Fruit fly (Drosophila melanogaster) whole organism, prepupa: ENCODE measurements around the gene CG43232.
A peak's percentile ranks its signal among the peaks of the same experiment; 100 is the strongest.

Source experiments
- Blimp-1 ChIP-seq: fragments of 200-800 bp; sonication (Bioruptor generic); optimal IDR thresholded peaks from 3 replicates; lab custom pipeline; 2017; ENCODE audit warnings: missing biosample characterization, missing genetic modification characterization, mild to moderate bottlenecking, moderate library complexity, missing genetic modification reagents
- CG10631 ChIP-seq: fragments of 200-800 bp; sonication (Bioruptor generic); optimal IDR thresholded peaks from 2 replicates; lab custom pipeline; 2016; ENCODE audit warnings: missing biosample characterization, missing genetic modification characterization
- CG10669 ChIP-seq: fragments of 200-800 bp; sonication (Bioruptor generic); optimal IDR thresholded peaks from 3 replicates; lab custom pipeline; 2018; ENCODE audit warnings: missing biosample characterization, mild to moderate bottlenecking, missing genetic modification characterization, moderate library complexity
- CG11294 ChIP-seq: fragments of 200-800 bp; sonication (Bioruptor generic); IDR thresholded peaks from 2 replicates; pipeline ENCODE4 v1.3.6; 2022; ENCODE audit warnings: missing biosample characterization, missing genetic modification characterization
- CG11762 ChIP-seq: fragments of 200-800 bp; sonication (Bioruptor generic); optimal IDR thresholded peaks from 3 replicates; lab custom pipeline; 2016; ENCODE audit warnings: missing biosample characterization, missing genetic modification characterization; ENCODE audit not compliant: insufficient read depth
- CG11902 ChIP-seq: fragments of 200-800 bp; sonication (Bioruptor generic); optimal IDR thresholded peaks from 3 replicates; lab custom pipeline; 2016; ENCODE audit warnings: missing biosample characterization, missing genetic modification characterization
- CG15336 ChIP-seq: fragments of 200-800 bp; sonication (Bioruptor generic); IDR thresholded peaks from 2 replicates; pipeline ENCODE4 v1.3.6; 2022; ENCODE audit warnings: missing biosample characterization, missing genetic modification characterization
- CG1621 ChIP-seq: fragments of 200-800 bp; sonication (Bioruptor generic); optimal IDR thresholded peaks from 3 replicates; lab custom pipeline; 2018; ENCODE audit warnings: missing biosample characterization, mild to moderate bottlenecking, missing genetic modification characterization
- CG16779 ChIP-seq: fragments of 200-800 bp; sonication (Bioruptor generic); optimal IDR thresholded peaks from 3 replicates; lab custom pipeline; 2017; ENCODE audit warnings: missing biosample characterization, mild to moderate bottlenecking, missing genetic modification characterization
- CG3032 ChIP-seq: fragments of 200-800 bp; optimal IDR thresholded peaks from 2 replicates; lab custom pipeline; 2019; ENCODE audit warnings: missing biosample characterization, mild to moderate bottlenecking, missing genetic modification characterization, moderate library complexity
- CG31627 ChIP-seq: fragments of 200-800 bp; sonication (Bioruptor generic); optimal IDR thresholded peaks from 3 replicates; lab custom pipeline; 2016; ENCODE audit warnings: missing biosample characterization, missing genetic modification characterization
- CG32006 ChIP-seq: fragments of 200-800 bp; sonication (Bioruptor generic); optimal IDR thresholded peaks from 3 replicates; lab custom pipeline; 2017; ENCODE audit warnings: missing biosample characterization, mild to moderate bottlenecking, missing genetic modification characterization
- CG34406 ChIP-seq: fragments of 200-800 bp; sonication (Bioruptor generic); optimal IDR thresholded peaks from 3 replicates; lab custom pipeline; 2016; ENCODE audit warnings: missing biosample characterization, missing genetic modification characterization
- CG3919 ChIP-seq: fragments of 200-800 bp; sonication (Bioruptor generic); optimal IDR thresholded peaks from 3 replicates; lab custom pipeline; 2016; ENCODE audit warnings: missing biosample characterization, missing genetic modification characterization
- CG4318 ChIP-seq: fragments of 200-800 bp; sonication (Bioruptor generic); optimal IDR thresholded peaks from 3 replicates; lab custom pipeline; 2017; ENCODE audit warnings: missing biosample characterization, mild to moderate bottlenecking, missing genetic modification characterization
- CG6163 ChIP-seq: fragments of 200-800 bp; sonication (Bioruptor generic); IDR thresholded peaks from 3 replicates; pipeline ENCODE4 v1.3.6; 2022; ENCODE audit warnings: missing biosample characterization, missing genetic modification characterization
- CG6808 ChIP-seq: fragments of 200-800 bp; sonication (Bioruptor generic); optimal IDR thresholded peaks from 3 replicates; lab custom pipeline; 2017; ENCODE audit warnings: missing biosample characterization, missing genetic modification characterization, mild to moderate bottlenecking, moderate library complexity, missing genetic modification reagents
- CG7368 ChIP-seq: fragments of 200-800 bp; sonication (Bioruptor generic); optimal IDR thresholded peaks from 3 replicates; lab custom pipeline; 2016; ENCODE audit warnings: missing biosample characterization, missing genetic modification characterization
- CG8319 ChIP-seq: fragments of 200-800 bp; sonication (Bioruptor generic); optimal IDR thresholded peaks from 3 replicates; lab custom pipeline; 2016; ENCODE audit warnings: missing biosample characterization, missing genetic modification characterization
- CG8632 ChIP-seq: fragments of 200-800 bp; sonication (Bioruptor generic); optimal IDR thresholded peaks from 3 replicates; lab custom pipeline; 2016; ENCODE audit warnings: missing biosample characterization, missing genetic modification characterization
- CG9139 ChIP-seq: fragments of 200-800 bp; sonication (Bioruptor generic); optimal IDR thresholded peaks from 3 replicates; lab custom pipeline; 2017; ENCODE audit warnings: missing biosample characterization, mild to moderate bottlenecking, missing genetic modification characterization
- Eip75B ChIP-seq: fragments of 200-800 bp; sonication (Bioruptor generic); optimal IDR thresholded peaks from 3 replicates; lab custom pipeline; 2016; ENCODE audit warnings: missing biosample characterization, missing genetic modification characterization
- Eip78C ChIP-seq: fragments of 200-800 bp; sonication (Bioruptor generic); peaks from one replicate; lab custom pipeline; 2016; ENCODE audit warnings: missing biosample characterization, missing genetic modification characterization
- Eip93F ChIP-seq: fragments of 200-800 bp; sonication (Bioruptor generic); optimal IDR thresholded peaks from 2 replicates; lab custom pipeline; 2016; ENCODE audit warnings: missing biosample characterization, mild to moderate bottlenecking, missing genetic modification characterization
- Ets21C ChIP-seq: fragments of 200-800 bp; sonication (Bioruptor generic); optimal IDR thresholded peaks from 3 replicates; lab custom pipeline; 2016; ENCODE audit warnings: missing biosample characterization, missing genetic modification characterization
- Gug ChIP-seq: fragments of 200-800 bp; sonication (Bioruptor generic); IDR thresholded peaks from 2 replicates; pipeline ENCODE4 v1.3.6; 2022; ENCODE audit warnings: missing biosample characterization, missing genetic modification characterization
- Hr39 ChIP-seq: fragments of 200-800 bp; sonication (Bioruptor generic); optimal IDR thresholded peaks from 2 replicates; lab custom pipeline; 2016; ENCODE audit warnings: missing biosample characterization, missing genetic modification characterization
- Lpt ChIP-seq: fragments of 200-800 bp; sonication (Bioruptor generic); optimal IDR thresholded peaks from 3 replicates; lab custom pipeline; 2016; ENCODE audit warnings: missing biosample characterization, missing genetic modification characterization
- Met ChIP-seq: fragments of 200-800 bp; sonication (Bioruptor generic); optimal IDR thresholded peaks from 3 replicates; lab custom pipeline; 2016; ENCODE audit warnings: missing biosample characterization, missing genetic modification characterization
- OdsH ChIP-seq: fragments of 200-800 bp; sonication (Bioruptor generic); optimal IDR thresholded peaks from 3 replicates; lab custom pipeline; 2016; ENCODE audit warnings: missing biosample characterization, missing genetic modification characterization
- Smox ChIP-seq: fragments of 200-800 bp; sonication (Bioruptor generic); optimal IDR thresholded peaks from 3 replicates; lab custom pipeline; 2016; ENCODE audit warnings: missing biosample characterization, missing genetic modification characterization
- Sox14 ChIP-seq: fragments of 200-800 bp; sonication (Bioruptor generic); optimal IDR thresholded peaks from 3 replicates; lab custom pipeline; 2016; ENCODE audit warnings: missing biosample characterization, missing genetic modification characterization
- Sox15 ChIP-seq: fragments of 200-800 bp; sonication (Bioruptor generic); optimal IDR thresholded peaks from 3 replicates; lab custom pipeline; 2016; ENCODE audit warnings: missing biosample characterization, missing genetic modification characterization
- achi ChIP-seq: fragments of 200-800 bp; sonication (Bioruptor generic); optimal IDR thresholded peaks from 3 replicates; lab custom pipeline; 2016; ENCODE audit warnings: missing biosample characterization, missing genetic modification characterization
- acj6 ChIP-seq: fragments of 200-800 bp; sonication (Bioruptor generic); optimal IDR thresholded peaks from 3 replicates; lab custom pipeline; 2016; ENCODE audit warnings: missing biosample characterization, missing genetic modification characterization
- cyc ChIP-seq: fragments of 200-800 bp; sonication (Bioruptor generic); optimal IDR thresholded peaks from 3 replicates; lab custom pipeline; 2016; ENCODE audit warnings: missing biosample characterization, missing genetic modification characterization
- dac ChIP-seq: fragments of 200-800 bp; sonication (Bioruptor generic); optimal IDR thresholded peaks from 2 replicates; lab custom pipeline; 2017; ENCODE audit warnings: missing biosample characterization, mild to moderate bottlenecking, missing genetic modification characterization
- eg ChIP-seq: fragments of 200-800 bp; sonication (Bioruptor generic); IDR thresholded peaks from 3 replicates; pipeline ENCODE4 v1.3.6; 2022; ENCODE audit warnings: missing biosample characterization, missing genetic modification characterization
- esn ChIP-seq: fragments of 200-800 bp; sonication (Bioruptor generic); optimal IDR thresholded peaks from 2 replicates; lab custom pipeline; 2016; ENCODE audit warnings: missing biosample characterization, mild to moderate bottlenecking, missing genetic modification characterization, moderate library complexity
- fd85E ChIP-seq: fragments of 200-800 bp; sonication (Bioruptor generic); optimal IDR thresholded peaks from 3 replicates; lab custom pipeline; 2016; ENCODE audit warnings: missing biosample characterization, missing genetic modification characterization
- net ChIP-seq: fragments of 200-800 bp; sonication (Bioruptor generic); optimal IDR thresholded peaks from 3 replicates; lab custom pipeline; 2016; ENCODE audit warnings: missing biosample characterization, missing genetic modification characterization
- pdm3 ChIP-seq: fragments of 200-800 bp; sonication (Bioruptor generic); optimal IDR thresholded peaks from 3 replicates; lab custom pipeline; 2016; ENCODE audit warnings: missing biosample characterization, missing genetic modification characterization
- ss ChIP-seq, 2 experiments: fragments of 200-800 bp; sonication (Bioruptor generic); optimal IDR thresholded peaks; 2 replicates in 1 of 2; 3 replicates in 1 of 2; lab custom pipeline; 2017 to 2018; ENCODE audit warnings: mild to moderate bottlenecking in 2 of 2, missing biosample characterization in 2 of 2, missing genetic modification characterization in 2 of 2, moderate library complexity in 1 of 2
- svp ChIP-seq: fragments of 200-800 bp; sonication (Bioruptor generic); peaks from one replicate; lab custom pipeline; 2016; ENCODE audit warnings: missing biosample characterization, missing genetic modification characterization
- topi ChIP-seq: fragments of 200-800 bp; sonication (Bioruptor generic); optimal IDR thresholded peaks from 3 replicates; lab custom pipeline; 2016; ENCODE audit warnings: missing biosample characterization, missing genetic modification characterization
- vri ChIP-seq: fragments of 200-800 bp; sonication (Bioruptor generic); optimal IDR thresholded peaks from 3 replicates; lab custom pipeline; 2016; ENCODE audit warnings: missing biosample characterization, mild to moderate bottlenecking, missing genetic modification characterization

Gene CG43232

DNA sequence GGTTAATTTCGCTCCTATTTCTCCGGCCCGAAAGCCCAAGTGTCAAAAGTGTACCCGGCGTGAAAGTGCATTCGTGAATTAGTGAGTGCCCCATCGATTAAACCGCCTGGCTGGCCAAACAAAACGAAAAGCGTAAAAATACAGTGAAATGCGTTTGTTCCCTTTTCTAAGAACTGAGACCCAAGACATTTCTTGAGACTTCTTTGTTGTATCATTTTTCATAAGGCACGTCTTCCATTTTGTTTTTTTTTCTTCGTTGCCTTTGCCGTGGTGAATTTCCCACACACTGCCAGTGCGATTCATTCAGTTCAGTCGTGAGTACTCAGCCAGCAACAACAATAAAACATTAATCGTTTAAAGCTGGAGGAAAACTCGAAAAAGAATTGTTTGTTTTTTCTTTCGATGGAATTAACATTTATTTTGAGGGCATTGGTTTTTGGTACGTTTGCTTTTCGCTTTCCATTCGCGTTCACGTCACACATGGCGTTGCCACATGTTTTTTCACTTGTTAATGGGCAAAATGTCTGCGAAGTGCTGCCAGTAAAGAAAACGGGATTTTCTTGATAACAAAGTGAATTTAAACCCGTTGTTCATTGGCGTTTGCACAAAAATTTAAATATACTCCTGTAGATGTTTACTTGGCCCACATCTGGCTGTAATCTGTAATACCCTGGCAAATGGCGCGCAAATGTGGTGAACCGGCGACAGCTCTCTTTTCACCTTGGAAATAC is 10.4 kb upstream of the CG43232 start (continued):
- TF ChIP-seq CG1621 (tag; lab: Kevin White, UChicago) (no peak), Blimp-1 (no peak), topi (peak; percentile 5), CG31627 (GFP tag; lab: Kevin White, UChicago) (no peak), CG11762 (GFP tag; lab: Kevin White, UChicago) (no peak), OdsH (GFP tag; lab: Kevin White, UChicago) (no peak), eg (GFP tag; lab: Robert Waterston, UW) (no peak), CG15336 (GFP tag; lab: Robert Waterston, UW) (no peak), net (GFP tag; lab: Kevin White, UChicago) (no peak), Ets21C (no peak), Smox (GFP tag; lab: Kevin White, UChicago) (no peak), Eip93F (GFP tag; lab: Kevin White, UChicago) (no peak), fd85E (GFP tag; lab: Kevin White, UChicago) (no peak), dac (GFP tag; lab: Kevin White, UChicago) (no peak)

DNA sequence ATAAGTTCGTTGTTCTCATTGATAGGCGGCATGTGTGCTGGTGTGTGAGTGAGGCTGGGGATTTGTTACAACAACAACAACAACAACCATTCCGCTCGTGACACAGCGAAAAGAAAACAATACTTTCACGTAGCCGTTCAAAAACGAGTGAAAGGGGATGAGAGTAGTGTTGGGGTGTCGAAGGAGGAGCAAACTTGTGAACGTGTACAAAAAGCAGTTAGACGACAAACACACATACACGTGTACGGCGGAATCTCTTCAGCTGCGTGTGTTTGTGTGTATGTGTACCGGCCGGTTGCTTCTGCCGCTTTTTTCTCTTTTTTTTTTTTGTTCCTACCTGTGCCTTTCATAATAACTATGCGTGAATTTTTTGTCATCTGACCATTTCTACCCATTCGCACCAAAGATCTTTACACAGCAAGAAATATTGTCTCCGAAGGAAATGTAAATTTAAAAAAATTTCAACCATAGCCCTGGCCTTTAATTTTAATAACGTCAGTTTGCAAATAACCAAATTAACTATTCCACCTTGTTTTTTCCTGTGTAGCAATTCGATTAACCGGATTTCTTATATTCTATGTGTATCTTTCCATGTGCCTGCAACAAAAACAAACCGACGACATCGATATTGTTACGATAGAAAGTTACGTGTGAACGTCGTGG is 9.7 kb upstream of the CG43232 start:
- TF ChIP-seq net (GFP tag; lab: Kevin White, UChicago) (no peak), CG3919 (GFP tag; lab: Kevin White, UChicago) (no peak), CG15336 (GFP tag; lab: Robert Waterston, UW) (peak; percentile 92), Gug (GFP tag; lab: Robert Waterston, UW) (peak; percentile 78), CG11294 (no peak; the same call in 1 of the 2 replicates), Lpt (GFP tag; lab: Kevin White, UChicago) (peak; percentile 70), pdm3 (GFP tag; lab: Kevin White, UChicago) (peak; percentile 87), eg (GFP tag; lab: Robert Waterston, UW) (no peak; the same call in 2 of the 3 replicates), ss (GFP tag; optimal IDR thresholded peaks at IDR 0.05; lab: Kevin White, UChicago) (peak in 1 of 2 experiments; percentile 58), Eip78C (peak; percentile 97), CG10631 (peak; percentile 85), CG6808 (peak; percentile 68), cyc (peak; percentile 69), Sox15 (GFP tag; lab: Kevin White, UChicago) (peak; percentile 48), Met (GFP tag; lab: Kevin White, UChicago) (peak; percentile 72), CG6163 (GFP tag; lab: Robert Waterston, UW) (no peak; the same call in 1 of the 3 replicates), Ets21C (peak; percentile 69), CG31627 (GFP tag; lab: Kevin White, UChicago) (peak; percentile 80), Sox14 (GFP tag; lab: Kevin White, UChicago) (peak; percentile 84), CG4318 (GFP tag; lab: Kevin White, UChicago) (peak; percentile 74), CG10669 (peak; percentile 80), vri (GFP tag; lab: Kevin White, UChicago) (peak; percentile 66), acj6 (peak; percentile 83), esn (GFP tag; lab: Kevin White, UChicago) (peak; percentile 83), OdsH (GFP tag; lab: Kevin White, UChicago) (peak; percentile 83), CG11902 (GFP tag; lab: Kevin White, UChicago) (peak; percentile 55), CG32006 (GFP tag; lab: Kevin White, UChicago) (no peak), CG9139 (GFP tag; lab: Kevin White, UChicago) (peak; percentile 51), CG3032 (tag; lab: Kevin White, UChicago) (peak; percentile 78), CG8632 (GFP tag; lab: Kevin White, UChicago) (peak; percentile 64), CG11762 (GFP tag; lab: Kevin White, UChicago) (peak; percentile 88), fd85E (GFP tag; lab: Kevin White, UChicago) (no peak), Eip75B (no peak), achi (GFP tag; lab: Kevin White, UChicago) (peak; percentile 84), CG8319 (GFP tag; lab: Kevin White, UChicago) (peak; percentile 49), CG16779 (tag; lab: Kevin White, UChicago) (no peak), svp (GFP tag; lab: Kevin White, UChicago) (no peak), CG7368 (GFP tag; lab: Kevin White, UChicago) (peak; percentile 71), CG34406 (peak; percentile 71), Blimp-1 (peak; percentile 75), CG1621 (tag; lab: Kevin White, UChicago) (peak; percentile 72), Hr39 (peak; percentile 77)
